Worm (Caenorhabditis elegans) whole organism, L3 larva: Measurements from ENCODE around the gene ccpp-6.

ENCODE experiments used
- ZK546.5 ChIP-seq: sonication (generic microtip); optimal IDR thresholded peaks from 2 replicates; lab custom pipeline; 2017; ENCODE audit warnings: missing biosample characterization, missing genetic modification characterization
- aly-2 ChIP-seq: fragments of 150-350 bp; optimal IDR thresholded peaks from 2 replicates; lab custom pipeline; 2014; ENCODE audit warnings: missing biosample characterization, missing genetic modification characterization
- ama-1 ChIP-seq: fragments of 150-350 bp; optimal IDR thresholded peaks from 2 replicates; lab custom pipeline; 2018
- ceh-16 ChIP-seq: sonication (generic microtip); optimal IDR thresholded peaks from 2 replicates; lab custom pipeline; 2017; ENCODE audit warnings: missing biosample characterization, missing genetic modification characterization
- ceh-28 ChIP-seq: fragments of 150-350 bp; optimal IDR thresholded peaks from 2 replicates; lab custom pipeline; 2014; ENCODE audit warnings: missing biosample characterization, missing genetic modification reagents, missing genetic modification characterization
- ceh-82 ChIP-seq: fragments of 150-350 bp; optimal IDR thresholded peaks from 2 replicates; lab custom pipeline; 2014; ENCODE audit warnings: missing biosample characterization, missing genetic modification characterization
- ceh-9 ChIP-seq: sonication (generic microtip); optimal IDR thresholded peaks from 2 replicates; lab custom pipeline; 2018; ENCODE audit warnings: missing biosample characterization, missing genetic modification characterization
- egl-27 ChIP-seq: sonication (generic microtip); optimal IDR thresholded peaks from 4 replicates; lab custom pipeline; 2017; ENCODE audit warnings: missing biosample characterization, missing genetic modification reagents, missing genetic modification characterization
- egl-5 ChIP-seq: fragments of 150-350 bp; optimal IDR thresholded peaks from 2 replicates; lab custom pipeline; 2017; ENCODE audit warnings: missing biosample characterization, missing genetic modification reagents, missing genetic modification characterization, inconsistent platforms
- elt-1 ChIP-seq: fragments of 150-350 bp; optimal IDR thresholded peaks from 2 replicates; lab custom pipeline; 2014; ENCODE audit warnings: missing biosample characterization, missing genetic modification characterization
- elt-2 ChIP-seq: sonication (generic microtip); optimal IDR thresholded peaks from 2 replicates; lab custom pipeline; 2016; ENCODE audit warnings: missing genetic modification reagents, mild to moderate bottlenecking, missing genetic modification characterization, missing compliant biosample characterization
- eor-1 ChIP-seq, 2 experiments: fragments of 150-350 bp; optimal IDR thresholded peaks; 2 replicates each; lab custom pipeline; 2014 to 2018; ENCODE audit warnings: missing biosample characterization in 2 of 2, missing genetic modification characterization in 2 of 2
- fkh-10 ChIP-seq: sonication (generic microtip); optimal IDR thresholded peaks from 2 replicates; lab custom pipeline; 2017; ENCODE audit warnings: missing biosample characterization, missing genetic modification reagents, missing genetic modification characterization
- fkh-2 ChIP-seq: fragments of 150-350 bp; optimal IDR thresholded peaks from 2 replicates; lab custom pipeline; 2014; ENCODE audit warnings: missing biosample characterization, missing genetic modification reagents, missing genetic modification characterization
- fos-1 ChIP-seq: fragments of 150-350 bp; optimal IDR thresholded peaks from 2 replicates; lab custom pipeline; 2014; ENCODE audit warnings: missing biosample characterization, missing genetic modification characterization
- hmg-11 ChIP-seq: sonication (generic microtip); optimal IDR thresholded peaks from 2 replicates; lab custom pipeline; 2016; ENCODE audit warnings: missing genetic modification characterization, missing compliant biosample characterization
- jun-1 ChIP-seq: fragments of 150-350 bp; optimal IDR thresholded peaks from 2 replicates; lab custom pipeline; 2014; ENCODE audit warnings: missing biosample characterization, missing genetic modification reagents, missing genetic modification characterization
- lin-15B ChIP-seq: fragments of 150-350 bp; optimal IDR thresholded peaks from 2 replicates; lab custom pipeline; 2014; ENCODE audit warnings: missing biosample characterization, missing genetic modification characterization
- lin-39 ChIP-seq: fragments of 150-350 bp; optimal IDR thresholded peaks from 2 replicates; lab custom pipeline; 2018; ENCODE audit warnings: missing biosample characterization, missing genetic modification reagents, missing genetic modification characterization
- lsy-12 ChIP-seq: sonication (generic microtip); optimal IDR thresholded peaks from 2 replicates; lab custom pipeline; 2016; ENCODE audit warnings: mild to moderate bottlenecking, missing genetic modification characterization, missing compliant biosample characterization
- mdl-1 ChIP-seq: fragments of 150-350 bp; optimal IDR thresholded peaks from 2 replicates; lab custom pipeline; 2014; ENCODE audit warnings: missing biosample characterization, missing genetic modification characterization
- mml-1 ChIP-seq: fragments of 150-350 bp; sonication (generic microtip); optimal IDR thresholded peaks from 3 replicates; lab custom pipeline; 2014; ENCODE audit warnings: missing biosample characterization, missing genetic modification characterization
- nfya-1 ChIP-seq: sonication (generic microtip); optimal IDR thresholded peaks from 2 replicates; lab custom pipeline; 2017; ENCODE audit warnings: missing genetic modification characterization, mild to moderate bottlenecking, missing compliant biosample characterization, antibody characterized with exemption, moderate library complexity; ENCODE audit not compliant: insufficient read depth
- nhr-12 ChIP-seq: fragments of 150-350 bp; optimal IDR thresholded peaks from 2 replicates; lab custom pipeline; 2014; ENCODE audit warnings: missing biosample characterization, missing genetic modification characterization
- nhr-23 ChIP-seq: fragments of 150-350 bp; optimal IDR thresholded peaks from 2 replicates; lab custom pipeline; 2014; ENCODE audit warnings: missing biosample characterization, missing genetic modification reagents, missing genetic modification characterization
- nhr-25 ChIP-seq: sonication (generic microtip); optimal IDR thresholded peaks from 2 replicates; lab custom pipeline; 2017; ENCODE audit warnings: missing biosample characterization, missing genetic modification characterization
- nhr-28 ChIP-seq: fragments of 150-350 bp; optimal IDR thresholded peaks from 2 replicates; lab custom pipeline; 2014; ENCODE audit warnings: missing biosample characterization, missing genetic modification characterization
- nhr-43 ChIP-seq: sonication (generic microtip); optimal IDR thresholded peaks from 2 replicates; lab custom pipeline; 2016; ENCODE audit warnings: mild to moderate bottlenecking, missing genetic modification characterization, missing compliant biosample characterization; ENCODE audit not compliant: poor library complexity, severe bottlenecking
- nhr-67 ChIP-seq: fragments of 150-350 bp; optimal IDR thresholded peaks from 2 replicates; lab custom pipeline; 2014; ENCODE audit warnings: missing biosample characterization, missing genetic modification characterization
- nhr-76 ChIP-seq: fragments of 150-350 bp; sonication (generic microtip); optimal IDR thresholded peaks from 5 replicates; lab custom pipeline; 2014; ENCODE audit warnings: missing biosample characterization, missing genetic modification characterization
- nhr-77 ChIP-seq: fragments of 150-350 bp; optimal IDR thresholded peaks from 2 replicates; lab custom pipeline; 2014; ENCODE audit warnings: missing biosample characterization, missing genetic modification characterization
- pha-4 ChIP-seq: fragments of 150-350 bp; optimal IDR thresholded peaks from 2 replicates; lab custom pipeline; 2014; ENCODE audit warnings: missing biosample characterization, missing genetic modification reagents, missing genetic modification characterization
- pqm-1 ChIP-seq: fragments of 150-350 bp; optimal IDR thresholded peaks from 2 replicates; lab custom pipeline; 2017; ENCODE audit warnings: missing biosample characterization, missing genetic modification characterization, inconsistent platforms
- sea-2 ChIP-seq: fragments of 150-350 bp; sonication (generic microtip); optimal IDR thresholded peaks from 4 replicates; lab custom pipeline; 2014; ENCODE audit warnings: missing biosample characterization, missing genetic modification reagents, missing genetic modification characterization
- skn-1 ChIP-seq: fragments of 150-350 bp; optimal IDR thresholded peaks from 2 replicates; lab custom pipeline; 2014; ENCODE audit warnings: missing biosample characterization, missing genetic modification characterization
- snpc-4 ChIP-seq: fragments of 150-350 bp; optimal IDR thresholded peaks from 2 replicates; lab custom pipeline; 2014; ENCODE audit warnings: missing biosample characterization, missing genetic modification characterization
- tbx-2 ChIP-seq: sonication (generic microtip); optimal IDR thresholded peaks from 2 replicates; lab custom pipeline; 2016; ENCODE audit warnings: mild to moderate bottlenecking, missing genetic modification characterization, missing compliant biosample characterization
- unc-39 ChIP-seq: sonication (generic microtip); optimal IDR thresholded peaks from 4 replicates; lab custom pipeline; 2017; ENCODE audit warnings: missing biosample characterization, missing genetic modification characterization
- unc-62 ChIP-seq: fragments of 150-350 bp; sonication (generic microtip); optimal IDR thresholded peaks from 4 replicates; lab custom pipeline; 2014; ENCODE audit warnings: missing biosample characterization, missing genetic modification reagents, missing genetic modification characterization
- zag-1 ChIP-seq: fragments of 150-350 bp; optimal IDR thresholded peaks from 2 replicates; lab custom pipeline; 2014; ENCODE audit warnings: missing biosample characterization, missing genetic modification characterization
- ztf-11 ChIP-seq: fragments of 150-350 bp; optimal IDR thresholded peaks from 2 replicates; lab custom pipeline; 2014; ENCODE audit warnings: missing biosample characterization, missing genetic modification characterization
- ztf-4 ChIP-seq: fragments of 150-350 bp; optimal IDR thresholded peaks from 2 replicates; lab custom pipeline; 2014; ENCODE audit warnings: missing biosample characterization, missing genetic modification characterization

The ccpp-6 gene

ce11 chrII:5378239-5378521 is 8.9 kb downstream of the ccpp-6 start:
- TF ChIP-seq nhr-25 (peak; percentile 68), egl-5 (tag; lab: Kevin White, UChicago) (no peak), nhr-28 (tag; lab: Kevin White, UChicago) (no peak), nhr-23 (tag; lab: Kevin White, UChicago) (peak; percentile 9), nhr-43 (tag; lab: Kevin White, UChicago) (peak; percentile 5), nhr-76 (tag; lab: Kevin White, UChicago) (no peak), nfya-1 (tag; lab: Kevin White, UChicago) (no peak), nhr-67 (tag; lab: Kevin White, UChicago) (no peak), skn-1 (tag; lab: Kevin White, UChicago) (peak; percentile 82), unc-39 (tag; lab: Kevin White, UChicago) (no peak), ZK546.5 (tag; lab: Kevin White, UChicago) (no peak)

DNA sequence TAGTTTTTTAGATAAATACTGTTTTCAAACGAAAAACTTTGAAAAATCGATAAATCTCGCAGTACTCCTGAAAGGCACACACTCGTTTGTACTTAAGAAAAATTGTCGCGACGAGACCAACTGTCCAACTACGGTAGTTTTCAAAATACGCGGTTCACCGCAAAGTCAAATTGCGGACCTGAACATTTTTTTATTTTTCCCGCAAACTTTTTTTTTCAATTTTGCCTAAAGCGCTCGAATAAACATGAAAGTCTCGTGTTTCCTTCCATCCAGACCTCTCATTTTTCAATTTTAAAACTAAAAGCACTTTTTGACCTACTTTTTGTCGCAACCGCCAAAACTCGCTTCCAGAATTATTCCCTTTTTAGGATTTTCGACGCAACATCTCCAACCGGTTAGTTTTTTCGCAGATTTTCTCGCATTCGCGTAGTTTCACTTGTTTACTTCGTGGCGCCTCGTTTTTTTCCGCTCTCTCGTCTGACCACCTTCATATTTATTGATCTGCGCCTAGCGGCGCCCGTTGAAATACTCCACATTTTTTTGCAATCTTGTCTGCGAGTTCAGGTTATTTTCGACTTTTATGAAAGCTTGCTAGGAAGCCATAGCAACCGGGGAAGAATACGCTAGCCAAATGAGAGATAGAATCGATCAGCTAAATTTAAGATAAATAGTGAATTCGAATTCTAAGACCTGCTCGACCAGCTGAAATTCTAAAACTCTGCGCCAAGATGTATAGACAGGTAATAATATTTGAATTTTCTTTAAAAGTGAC is 9.5 kb downstream of the ccpp-6 start, which contains the start of gene prdx-2:
prdx-2 (plus strand) TSS at position 729 of the 772 bp plus-strand sequence.
- TF ChIP-seq pha-4: peak; percentile 63
- no peak for TF ChIP-seq egl-5 (tag; lab: Kevin White, UChicago)
- no peak for TF ChIP-seq hmg-11 (tag; lab: Kevin White, UChicago)
- TF ChIP-seq snpc-4: peak; percentile 15
- no peak for TF ChIP-seq nhr-25

- TF ChIP-seq ceh-9 (tag; lab: Kevin White, UChicago) (no peak), elt-2 (tag; lab: Kevin White, UChicago) (peak; percentile 16)
- TF ChIP-seq, all 47 proteins: peak for 1
Measured at ce11 chrII:5374967-5375366, 12.2 kb downstream of the ccpp-6 start, which contains the start of gene algn-2. Gene algn-2, plus strand, starts transcription at chrII:5375267.

- TF ChIP-seq pqm-1 (tag; lab: Kevin White, UChicago): peak; percentile 71
- peak; percentile 88 for TF ChIP-seq nfya-1 (tag; lab: Kevin White, UChicago)
- TF ChIP-seq mml-1: no peak
- TF ChIP-seq elt-2 (tag; lab: Kevin White, UChicago): peak; percentile 92
- TF ChIP-seq nhr-28 (tag; lab: Kevin White, UChicago): no peak
- TF ChIP-seq ZK546.5 (tag; lab: Kevin White, UChicago): no peak
- peak; percentile 84 for TF ChIP-seq lsy-12
- TF ChIP-seq ztf-4 (tag; lab: Kevin White, UChicago): peak; percentile 77
- TF ChIP-seq nhr-67 (tag; lab: Kevin White, UChicago): no peak
- TF ChIP-seq ama-1 (lab: Kevin White, UChicago): peak; percentile 77
- no peak for TF ChIP-seq nhr-12 (tag; lab: Kevin White, UChicago)
- TF ChIP-seq unc-62 (GFP tag; lab: Kevin White, UChicago): peak; percentile 13
- no peak for TF ChIP-seq unc-39 (tag; lab: Kevin White, UChicago)
- TF ChIP-seq nhr-25: peak; percentile 95
- TF ChIP-seq snpc-4: peak; percentile 88
- peak; percentile 89 for TF ChIP-seq nhr-43 (tag; lab: Kevin White, UChicago)
- TF ChIP-seq ceh-28 (tag; lab: Kevin White, UChicago): peak; percentile 79
- TF ChIP-seq zag-1 (tag; lab: Kevin White, UChicago): peak; percentile 31
- peak; percentile 71 for TF ChIP-seq jun-1 (tag; lab: Kevin White, UChicago)
- TF ChIP-seq hmg-11 (tag; lab: Kevin White, UChicago): peak; percentile 84
- peak; percentile 4 for TF ChIP-seq nhr-77 (tag; lab: Kevin White, UChicago)
- TF ChIP-seq ceh-16: no peak
- TF ChIP-seq ceh-82 (tag; lab: Kevin White, UChicago): peak; percentile 36
- TF ChIP-seq ceh-9 (tag; lab: Kevin White, UChicago): no peak
- TF ChIP-seq nhr-76 (tag; lab: Kevin White, UChicago): no peak
- TF ChIP-seq egl-27: no peak
- TF ChIP-seq fkh-2 (tag; lab: Kevin White, UChicago): no peak
- peak; percentile 73 for TF ChIP-seq tbx-2
- TF ChIP-seq elt-1: peak; percentile 42
- TF ChIP-seq nhr-23 (tag; lab: Kevin White, UChicago): peak; percentile 97
- peak; percentile 74 for TF ChIP-seq fkh-10 (GFP tag; lab: Kevin White, UChicago)
- peak; percentile 88 for TF ChIP-seq lin-15B
- no peak for TF ChIP-seq fos-1
- TF ChIP-seq sea-2 (GFP tag; lab: Kevin White, UChicago): no peak
- no peak for TF ChIP-seq eor-1 (tag; optimal IDR thresholded peaks at IDR 0.05; lab: Kevin White, UChicago)
- TF ChIP-seq mdl-1 (tag; lab: Kevin White, UChicago): no peak
- peak; percentile 23 for TF ChIP-seq skn-1 (tag; lab: Kevin White, UChicago)
- TF ChIP-seq aly-2 (tag; lab: Kevin White, UChicago): no peak
- no peak for TF ChIP-seq ztf-11 (tag; lab: Kevin White, UChicago)
- TF ChIP-seq lin-39: peak; percentile 59
- TF ChIP-seq egl-5 (tag; lab: Kevin White, UChicago): peak; percentile 23
Measured at ce11 chrII:5373275-5374047, 13.7 kb downstream of the ccpp-6 start, which contains the start of the genes agt-2 and F09E5.3. Gene agt-2, minus strand, starts transcription at chrII:5373827. Gene F09E5.3, plus strand, starts transcription at chrII:5373997.
